Worm (Caenorhabditis elegans) whole organism, young adult: ENCODE results near the gene F25B4.4.

Experiments used
- K12H6.12 ChIP-seq: fragments of 200-800 bp; sonication (Bioruptor generic); optimal IDR thresholded peaks from 2 replicates; lab custom pipeline; 2018; ENCODE audit warnings: mild to moderate bottlenecking, missing genetic modification characterization, missing compliant biosample characterization
- akir-1 ChIP-seq: fragments of 200-800 bp; sonication (Bioruptor generic); optimal IDR thresholded peaks from 2 replicates; lab custom pipeline; 2018; ENCODE audit warnings: mild to moderate bottlenecking, missing genetic modification characterization, moderate library complexity, missing compliant biosample characterization
- bed-1 ChIP-seq: fragments of 200-800 bp; sonication (Bioruptor generic); IDR thresholded peaks from 2 replicates; pipeline ENCODE4 v1.3.6; 2022; ENCODE audit warnings: missing genetic modification reagents, missing genetic modification characterization, missing compliant biosample characterization
- egl-44 ChIP-seq: fragments of 200-800 bp; sonication (Bioruptor generic); IDR thresholded peaks from 2 replicates; pipeline ENCODE4 v1.3.6; 2022; ENCODE audit warnings: missing genetic modification reagents, missing genetic modification characterization, missing compliant biosample characterization
- lin-35 ChIP-seq, 3 experiments: fragments of 150-350 bp in 2 of 3; sonication (generic microtip) in 1 of 3; optimal IDR thresholded peaks; 2 replicates each; lab custom pipeline; 2014 to 2018; ENCODE audit warnings: missing biosample characterization in 3 of 3, missing genetic modification characterization in 3 of 3, missing genetic modification reagents in 3 of 3
- lsy-27 ChIP-seq: sonication (generic microtip); optimal IDR thresholded peaks from 2 replicates; lab custom pipeline; 2017; ENCODE audit warnings: missing genetic modification characterization, mild to moderate bottlenecking, missing compliant biosample characterization, antibody characterized with exemption, missing genotype, borderline replicate concordance; ENCODE audit not compliant: insufficient read depth
- nfya-2 ChIP-seq: fragments of 200-800 bp; sonication (Bioruptor generic); IDR thresholded peaks from 2 replicates; pipeline ENCODE4 v1.3.6; 2022; ENCODE audit warnings: missing genetic modification reagents, missing genetic modification characterization, missing compliant biosample characterization
- sea-2 ChIP-seq: fragments of 200-800 bp; sonication (Bioruptor generic); IDR thresholded peaks from 2 replicates; pipeline ENCODE4 v1.3.6; 2022; ENCODE audit warnings: missing genetic modification characterization, missing compliant biosample characterization
- snpc-1.1 ChIP-seq: sonication (generic microtip); optimal IDR thresholded peaks from 2 replicates; lab custom pipeline; 2017; ENCODE audit warnings: missing genetic modification characterization, mild to moderate bottlenecking, missing compliant biosample characterization, antibody characterized with exemption, moderate library complexity, missing genotype, missing genetic modification reagents; ENCODE audit not compliant: insufficient read depth
- sptf-2 ChIP-seq: fragments of 200-800 bp; sonication (Bioruptor generic); optimal IDR thresholded peaks from 2 replicates; lab custom pipeline; 2018; ENCODE audit warnings: mild to moderate bottlenecking, missing genetic modification characterization, missing compliant biosample characterization
- unc-62 ChIP-seq: fragments of 150-350 bp; optimal IDR thresholded peaks from 2 replicates; lab custom pipeline; 2014; ENCODE audit warnings: missing biosample characterization, missing genetic modification reagents, missing genetic modification characterization
- ztf-18 ChIP-seq: sonication (generic microtip); optimal IDR thresholded peaks from 2 replicates; lab custom pipeline; 2016; ENCODE audit warnings: missing genotype, mild to moderate bottlenecking, missing genetic modification characterization, missing compliant biosample characterization
- ztf-26 ChIP-seq: sonication (generic microtip); optimal IDR thresholded peaks from 2 replicates; lab custom pipeline; 2017; ENCODE audit warnings: missing genetic modification characterization, missing compliant biosample characterization

DNA sequence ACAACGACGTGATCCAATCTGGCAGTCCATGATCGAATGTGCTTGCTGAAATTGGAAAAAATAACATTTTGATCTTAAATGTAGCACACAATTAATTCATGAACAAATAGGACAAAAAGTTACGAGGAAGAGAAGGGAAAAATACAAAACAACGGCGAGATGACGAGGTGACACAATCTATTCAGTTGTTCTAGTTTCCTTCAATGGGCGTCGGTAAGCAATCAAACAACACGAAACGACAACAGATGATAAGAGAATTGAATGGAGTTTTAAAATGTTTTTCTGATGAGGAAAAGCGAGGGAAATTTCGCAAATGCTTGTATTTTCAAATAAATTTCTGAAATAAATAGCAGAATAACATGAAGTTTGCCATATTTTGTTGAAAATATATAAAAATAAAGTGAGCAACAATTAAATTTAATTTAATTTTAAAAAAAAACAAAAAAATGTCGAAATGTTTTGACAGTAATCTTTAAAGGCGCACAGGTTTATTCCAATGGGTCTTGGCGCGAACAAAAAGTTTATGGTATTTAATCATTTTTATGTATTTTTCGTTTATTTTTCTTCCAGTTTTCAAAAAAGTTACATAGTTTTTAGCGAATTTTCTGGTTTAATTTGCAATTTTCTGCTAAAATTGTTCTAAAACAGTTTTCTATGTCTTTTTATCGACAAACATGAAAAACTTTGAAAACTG is 18.5 kb upstream of the F25B4.4 start, which contains the start of gene C14C11.7:
- TF ChIP-seq snpc-1.1 (tag; lab: Kevin White, UChicago): no peak
- no peak for TF ChIP-seq nfya-2 (GFP tag; lab: Robert Waterston, UW)
- no peak for TF ChIP-seq bed-1 (GFP tag; lab: Robert Waterston, UW)
- no peak for TF ChIP-seq akir-1 (GFP tag; lab: Kevin White, UChicago)
- TF ChIP-seq sea-2: no peak
- no peak for TF ChIP-seq K12H6.12
- no peak for TF ChIP-seq ztf-18
- no peak for TF ChIP-seq lsy-27
- TF ChIP-seq ztf-26 (tag; lab: Kevin White, UChicago): no peak
- TF ChIP-seq egl-44 (GFP tag; lab: Robert Waterston, UW): no peak
- TF ChIP-seq sptf-2 (GFP tag; lab: Kevin White, UChicago): no peak
- no peak for TF ChIP-seq unc-62 (GFP tag; lab: Kevin White, UChicago)
- no peak for TF ChIP-seq lin-35 (GFP tag; optimal IDR thresholded peaks at IDR 0.05; lab: Kevin White, UChicago)
